Worm (Caenorhabditis elegans) whole organism, L3 larva: ENCODE results near the gene Y45F10D.15.

Source experiments
- R02D3.7 ChIP-seq: fragments of 150-350 bp; optimal IDR thresholded peaks from 2 replicates; lab custom pipeline; 2014; ENCODE audit warnings: missing biosample characterization, missing genetic modification characterization
- ZK546.5 ChIP-seq: sonication (generic microtip); optimal IDR thresholded peaks from 2 replicates; lab custom pipeline; 2017; ENCODE audit warnings: missing biosample characterization, missing genetic modification characterization
- aly-2 ChIP-seq: fragments of 150-350 bp; optimal IDR thresholded peaks from 2 replicates; lab custom pipeline; 2014; ENCODE audit warnings: missing biosample characterization, missing genetic modification characterization
- ama-1 ChIP-seq: fragments of 150-350 bp; optimal IDR thresholded peaks from 2 replicates; lab custom pipeline; 2018
- ceh-16 ChIP-seq: sonication (generic microtip); optimal IDR thresholded peaks from 2 replicates; lab custom pipeline; 2017; ENCODE audit warnings: missing biosample characterization, missing genetic modification characterization
- ceh-28 ChIP-seq: fragments of 150-350 bp; optimal IDR thresholded peaks from 2 replicates; lab custom pipeline; 2014; ENCODE audit warnings: missing biosample characterization, missing genetic modification reagents, missing genetic modification characterization
- ceh-82 ChIP-seq: fragments of 150-350 bp; optimal IDR thresholded peaks from 2 replicates; lab custom pipeline; 2014; ENCODE audit warnings: missing biosample characterization, missing genetic modification characterization
- ceh-9 ChIP-seq: sonication (generic microtip); optimal IDR thresholded peaks from 2 replicates; lab custom pipeline; 2018; ENCODE audit warnings: missing biosample characterization, missing genetic modification characterization
- daf-12 ChIP-seq: fragments of 150-350 bp; optimal IDR thresholded peaks from 2 replicates; lab custom pipeline; 2014; ENCODE audit warnings: missing biosample characterization, missing genetic modification reagents, missing genetic modification characterization
- egl-27 ChIP-seq: sonication (generic microtip); optimal IDR thresholded peaks from 4 replicates; lab custom pipeline; 2017; ENCODE audit warnings: missing biosample characterization, missing genetic modification reagents, missing genetic modification characterization
- egl-5 ChIP-seq: fragments of 150-350 bp; optimal IDR thresholded peaks from 2 replicates; lab custom pipeline; 2017; ENCODE audit warnings: missing biosample characterization, missing genetic modification reagents, missing genetic modification characterization, inconsistent platforms
- elt-1 ChIP-seq: fragments of 150-350 bp; optimal IDR thresholded peaks from 2 replicates; lab custom pipeline; 2014; ENCODE audit warnings: missing biosample characterization, missing genetic modification characterization
- elt-2 ChIP-seq: sonication (generic microtip); optimal IDR thresholded peaks from 2 replicates; lab custom pipeline; 2016; ENCODE audit warnings: missing genetic modification reagents, mild to moderate bottlenecking, missing genetic modification characterization, missing compliant biosample characterization
- elt-3 ChIP-seq, 3 experiments: fragments of 150-350 bp in 1 of 3; sonication (generic microtip) in 2 of 3; optimal IDR thresholded peaks; 2 replicates in 2 of 3; 4 replicates in 1 of 3; lab custom pipeline; 2014 to 2017; ENCODE audit warnings: missing biosample characterization in 3 of 3, missing genetic modification characterization in 3 of 3
- eor-1 ChIP-seq, 2 experiments: fragments of 150-350 bp; optimal IDR thresholded peaks; 2 replicates each; lab custom pipeline; 2014 to 2018; ENCODE audit warnings: missing biosample characterization in 2 of 2, missing genetic modification characterization in 2 of 2
- fkh-10 ChIP-seq: sonication (generic microtip); optimal IDR thresholded peaks from 2 replicates; lab custom pipeline; 2017; ENCODE audit warnings: missing biosample characterization, missing genetic modification reagents, missing genetic modification characterization
- fkh-2 ChIP-seq: fragments of 150-350 bp; optimal IDR thresholded peaks from 2 replicates; lab custom pipeline; 2014; ENCODE audit warnings: missing biosample characterization, missing genetic modification reagents, missing genetic modification characterization
- fos-1 ChIP-seq: fragments of 150-350 bp; optimal IDR thresholded peaks from 2 replicates; lab custom pipeline; 2014; ENCODE audit warnings: missing biosample characterization, missing genetic modification characterization
- hmg-11 ChIP-seq: sonication (generic microtip); optimal IDR thresholded peaks from 2 replicates; lab custom pipeline; 2016; ENCODE audit warnings: missing genetic modification characterization, missing compliant biosample characterization
- jun-1 ChIP-seq: fragments of 150-350 bp; optimal IDR thresholded peaks from 2 replicates; lab custom pipeline; 2014; ENCODE audit warnings: missing biosample characterization, missing genetic modification reagents, missing genetic modification characterization
- lin-15B ChIP-seq: fragments of 150-350 bp; optimal IDR thresholded peaks from 2 replicates; lab custom pipeline; 2014; ENCODE audit warnings: missing biosample characterization, missing genetic modification characterization
- lin-39 ChIP-seq: fragments of 150-350 bp; optimal IDR thresholded peaks from 2 replicates; lab custom pipeline; 2018; ENCODE audit warnings: missing biosample characterization, missing genetic modification reagents, missing genetic modification characterization
- mdl-1 ChIP-seq: fragments of 150-350 bp; optimal IDR thresholded peaks from 2 replicates; lab custom pipeline; 2014; ENCODE audit warnings: missing biosample characterization, missing genetic modification characterization
- mml-1 ChIP-seq: fragments of 150-350 bp; sonication (generic microtip); optimal IDR thresholded peaks from 3 replicates; lab custom pipeline; 2014; ENCODE audit warnings: missing biosample characterization, missing genetic modification characterization
- nfya-1 ChIP-seq: sonication (generic microtip); optimal IDR thresholded peaks from 2 replicates; lab custom pipeline; 2017; ENCODE audit warnings: missing genetic modification characterization, mild to moderate bottlenecking, missing compliant biosample characterization, antibody characterized with exemption, moderate library complexity; ENCODE audit not compliant: insufficient read depth
- nhr-11 ChIP-seq: fragments of 150-350 bp; optimal IDR thresholded peaks from 2 replicates; lab custom pipeline; 2014; ENCODE audit warnings: missing biosample characterization, missing genetic modification characterization
- nhr-12 ChIP-seq: fragments of 150-350 bp; optimal IDR thresholded peaks from 2 replicates; lab custom pipeline; 2014; ENCODE audit warnings: missing biosample characterization, missing genetic modification characterization
- nhr-23 ChIP-seq: fragments of 150-350 bp; optimal IDR thresholded peaks from 2 replicates; lab custom pipeline; 2014; ENCODE audit warnings: missing biosample characterization, missing genetic modification reagents, missing genetic modification characterization
- nhr-237 ChIP-seq: fragments of 150-350 bp; optimal IDR thresholded peaks from 2 replicates; lab custom pipeline; 2014; ENCODE audit warnings: missing biosample characterization, missing genetic modification characterization
- nhr-25 ChIP-seq: sonication (generic microtip); optimal IDR thresholded peaks from 2 replicates; lab custom pipeline; 2017; ENCODE audit warnings: missing biosample characterization, missing genetic modification characterization
- nhr-28 ChIP-seq: fragments of 150-350 bp; optimal IDR thresholded peaks from 2 replicates; lab custom pipeline; 2014; ENCODE audit warnings: missing biosample characterization, missing genetic modification characterization
- nhr-43 ChIP-seq: sonication (generic microtip); optimal IDR thresholded peaks from 2 replicates; lab custom pipeline; 2016; ENCODE audit warnings: mild to moderate bottlenecking, missing genetic modification characterization, missing compliant biosample characterization; ENCODE audit not compliant: poor library complexity, severe bottlenecking
- nhr-67 ChIP-seq: fragments of 150-350 bp; optimal IDR thresholded peaks from 2 replicates; lab custom pipeline; 2014; ENCODE audit warnings: missing biosample characterization, missing genetic modification characterization
- nhr-76 ChIP-seq: fragments of 150-350 bp; sonication (generic microtip); optimal IDR thresholded peaks from 5 replicates; lab custom pipeline; 2014; ENCODE audit warnings: missing biosample characterization, missing genetic modification characterization
- nhr-77 ChIP-seq: fragments of 150-350 bp; optimal IDR thresholded peaks from 2 replicates; lab custom pipeline; 2014; ENCODE audit warnings: missing biosample characterization, missing genetic modification characterization
- pha-4 ChIP-seq: fragments of 150-350 bp; optimal IDR thresholded peaks from 2 replicates; lab custom pipeline; 2014; ENCODE audit warnings: missing biosample characterization, missing genetic modification reagents, missing genetic modification characterization
- pqm-1 ChIP-seq: fragments of 150-350 bp; optimal IDR thresholded peaks from 2 replicates; lab custom pipeline; 2017; ENCODE audit warnings: missing biosample characterization, missing genetic modification characterization, inconsistent platforms
- sea-2 ChIP-seq: fragments of 150-350 bp; sonication (generic microtip); optimal IDR thresholded peaks from 4 replicates; lab custom pipeline; 2014; ENCODE audit warnings: missing biosample characterization, missing genetic modification reagents, missing genetic modification characterization
- skn-1 ChIP-seq: fragments of 150-350 bp; optimal IDR thresholded peaks from 2 replicates; lab custom pipeline; 2014; ENCODE audit warnings: missing biosample characterization, missing genetic modification characterization
- snpc-4 ChIP-seq: fragments of 150-350 bp; optimal IDR thresholded peaks from 2 replicates; lab custom pipeline; 2014; ENCODE audit warnings: missing biosample characterization, missing genetic modification characterization
- tbx-2 ChIP-seq: sonication (generic microtip); optimal IDR thresholded peaks from 2 replicates; lab custom pipeline; 2016; ENCODE audit warnings: mild to moderate bottlenecking, missing genetic modification characterization, missing compliant biosample characterization
- unc-39 ChIP-seq: sonication (generic microtip); optimal IDR thresholded peaks from 4 replicates; lab custom pipeline; 2017; ENCODE audit warnings: missing biosample characterization, missing genetic modification characterization
- zag-1 ChIP-seq: fragments of 150-350 bp; optimal IDR thresholded peaks from 2 replicates; lab custom pipeline; 2014; ENCODE audit warnings: missing biosample characterization, missing genetic modification characterization
- ztf-11 ChIP-seq: fragments of 150-350 bp; optimal IDR thresholded peaks from 2 replicates; lab custom pipeline; 2014; ENCODE audit warnings: missing biosample characterization, missing genetic modification characterization
- ztf-4 ChIP-seq: fragments of 150-350 bp; optimal IDR thresholded peaks from 2 replicates; lab custom pipeline; 2014; ENCODE audit warnings: missing biosample characterization, missing genetic modification characterization

The Y45F10D.15 gene

ce11 chrIV:13788652-13789051, 32.1 kb downstream of the Y45F10D.15 start, which contains the start of the genes sas-6 and Y45F10D.7 (continued):
- no peak for TF ChIP-seq ztf-4 (tag; lab: Kevin White, UChicago)
- TF ChIP-seq, all 47 proteins: peak for 14

- TF ChIP-seq nhr-77 (tag; lab: Kevin White, UChicago) (no peak), nhr-11 (no peak), elt-3 (tag; optimal IDR thresholded peaks at IDR 0.05; lab: Kevin White, UChicago) (no peak), ceh-16 (no peak), aly-2 (tag; lab: Kevin White, UChicago) (no peak), egl-27 (tag; lab: Kevin White, UChicago) (no peak), pqm-1 (tag; lab: Kevin White, UChicago) (no peak), jun-1 (tag; lab: Kevin White, UChicago) (no peak), nhr-23 (tag; lab: Kevin White, UChicago) (no peak), fos-1 (no peak), mdl-1 (tag; lab: Kevin White, UChicago) (no peak), nhr-76 (tag; lab: Kevin White, UChicago) (no peak), nhr-43 (tag; lab: Kevin White, UChicago) (no peak), hmg-11 (tag; lab: Kevin White, UChicago) (peak; percentile 29), nhr-28 (tag; lab: Kevin White, UChicago) (no peak), snpc-4 (tag; lab: Kevin White, UChicago) (no peak), ztf-11 (tag; lab: Kevin White, UChicago) (no peak), nfya-1 (tag; lab: Kevin White, UChicago) (peak; percentile 23), fkh-10 (GFP tag; lab: Kevin White, UChicago) (no peak), tbx-2 (tag; lab: Kevin White, UChicago) (no peak), unc-39 (no peak), R02D3.7 (tag; lab: Kevin White, UChicago) (no peak), ztf-4 (tag; lab: Kevin White, UChicago) (no peak), ama-1 (lab: Kevin White, UChicago) (no peak), elt-2 (tag; lab: Kevin White, UChicago) (peak; percentile 35), zag-1 (tag; lab: Kevin White, UChicago) (no peak), eor-1 (tag; optimal IDR thresholded peaks at IDR 0.05; lab: Kevin White, UChicago) (no peak), pha-4 (peak; percentile 35), elt-1 (tag; lab: Kevin White, UChicago) (no peak), ceh-28 (peak; percentile 32), ZK546.5 (tag; lab: Kevin White, UChicago) (no peak), fkh-2 (tag; lab: Kevin White, UChicago) (no peak), nhr-25 (tag; lab: Kevin White, UChicago) (no peak), mml-1 (no peak), lin-15B (tag; lab: Kevin White, UChicago) (no peak), nhr-237 (tag; lab: Kevin White, UChicago) (no peak), egl-5 (tag; lab: Kevin White, UChicago) (no peak), skn-1 (no peak), lin-39 (tag; lab: Kevin White, UChicago) (no peak), nhr-12 (tag; lab: Kevin White, UChicago) (no peak), daf-12 (tag; lab: Kevin White, UChicago) (no peak), sea-2 (no peak), ceh-82 (tag; lab: Kevin White, UChicago) (no peak), ceh-9 (tag; lab: Kevin White, UChicago) (no peak), nhr-67 (tag; lab: Kevin White, UChicago) (no peak)
Measured at ce11 chrIV:13786690-13787089, 34.1 kb downstream of the Y45F10D.15 start, which contains the start of gene icap-1. Gene icap-1, minus strand, starts transcription at chrIV:13786961.
